Fruit fly (Drosophila melanogaster): Measurements from ENCODE around the gene RpL7-like.

DNA sequence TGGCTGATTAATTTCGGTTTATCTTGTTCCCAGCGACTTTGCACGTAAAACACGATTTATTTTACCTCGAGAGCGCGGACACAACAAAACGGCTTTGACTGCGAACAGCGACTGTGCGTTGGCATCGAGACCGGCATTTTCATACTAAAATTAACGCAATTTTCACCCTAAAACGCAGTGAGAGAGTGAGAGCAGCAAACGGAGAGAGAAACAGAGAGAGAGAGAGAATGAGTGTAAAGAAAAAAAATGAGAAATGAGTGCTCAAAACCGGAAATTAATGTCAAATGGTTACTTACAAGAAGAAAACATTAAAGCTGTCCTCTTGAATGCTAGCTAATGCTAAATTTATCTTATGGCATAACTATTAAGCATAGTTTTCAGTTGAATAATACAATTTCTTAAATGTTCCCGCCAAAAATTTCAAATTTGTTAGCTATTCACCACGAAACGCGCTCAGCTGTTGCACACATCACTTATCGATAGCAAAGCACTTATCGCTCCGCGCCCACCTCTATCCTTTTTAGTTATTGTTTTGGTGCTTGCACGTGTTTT, at the start of gene RpL7-like, which contains the start of the genes JhI-21 and CG34164:
- TF ChIP-seq CTCF (optimal IDR thresholded peaks at IDR 0.05) (no peak), CG8478 (optimal IDR thresholded peaks at IDR 0.05) (no peak)

All from S2 (cell line).